Fruit fly (Drosophila melanogaster) whole organism, prepupa: ENCODE data around the gene slp2.
A peak's percentile ranks its signal among the peaks of the same experiment; 100 is the strongest.

Experiments
- Blimp-1 ChIP-seq: fragments of 200-800 bp; sonication (Bioruptor generic); optimal IDR thresholded peaks from 3 replicates; lab custom pipeline; 2017; ENCODE audit warnings: missing biosample characterization, missing genetic modification characterization, mild to moderate bottlenecking, moderate library complexity, missing genetic modification reagents
- CG10669 ChIP-seq: fragments of 200-800 bp; sonication (Bioruptor generic); optimal IDR thresholded peaks from 3 replicates; lab custom pipeline; 2018; ENCODE audit warnings: missing biosample characterization, mild to moderate bottlenecking, missing genetic modification characterization, moderate library complexity
- CG11294 ChIP-seq: fragments of 200-800 bp; sonication (Bioruptor generic); IDR thresholded peaks from 2 replicates; pipeline ENCODE4 v1.3.6; 2022; ENCODE audit warnings: missing biosample characterization, missing genetic modification characterization
- CG11762 ChIP-seq: fragments of 200-800 bp; sonication (Bioruptor generic); optimal IDR thresholded peaks from 3 replicates; lab custom pipeline; 2016; ENCODE audit warnings: missing biosample characterization, missing genetic modification characterization; ENCODE audit not compliant: insufficient read depth
- CG11902 ChIP-seq: fragments of 200-800 bp; sonication (Bioruptor generic); optimal IDR thresholded peaks from 3 replicates; lab custom pipeline; 2016; ENCODE audit warnings: missing biosample characterization, missing genetic modification characterization
- CG15336 ChIP-seq: fragments of 200-800 bp; sonication (Bioruptor generic); IDR thresholded peaks from 2 replicates; pipeline ENCODE4 v1.3.6; 2022; ENCODE audit warnings: missing biosample characterization, missing genetic modification characterization
- CG1621 ChIP-seq: fragments of 200-800 bp; sonication (Bioruptor generic); optimal IDR thresholded peaks from 3 replicates; lab custom pipeline; 2018; ENCODE audit warnings: missing biosample characterization, mild to moderate bottlenecking, missing genetic modification characterization
- CG16779 ChIP-seq: fragments of 200-800 bp; sonication (Bioruptor generic); optimal IDR thresholded peaks from 3 replicates; lab custom pipeline; 2017; ENCODE audit warnings: missing biosample characterization, mild to moderate bottlenecking, missing genetic modification characterization
- CG31627 ChIP-seq: fragments of 200-800 bp; sonication (Bioruptor generic); optimal IDR thresholded peaks from 3 replicates; lab custom pipeline; 2016; ENCODE audit warnings: missing biosample characterization, missing genetic modification characterization
- CG32006 ChIP-seq: fragments of 200-800 bp; sonication (Bioruptor generic); optimal IDR thresholded peaks from 3 replicates; lab custom pipeline; 2017; ENCODE audit warnings: missing biosample characterization, mild to moderate bottlenecking, missing genetic modification characterization
- CG34406 ChIP-seq: fragments of 200-800 bp; sonication (Bioruptor generic); optimal IDR thresholded peaks from 3 replicates; lab custom pipeline; 2016; ENCODE audit warnings: missing biosample characterization, missing genetic modification characterization
- CG6163 ChIP-seq: fragments of 200-800 bp; sonication (Bioruptor generic); IDR thresholded peaks from 3 replicates; pipeline ENCODE4 v1.3.6; 2022; ENCODE audit warnings: missing biosample characterization, missing genetic modification characterization
- CG6792 ChIP-seq: fragments of 200-800 bp; sonication (Bioruptor generic); optimal IDR thresholded peaks from 3 replicates; lab custom pipeline; 2016; ENCODE audit warnings: missing biosample characterization, missing genetic modification characterization
- CG6808 ChIP-seq: fragments of 200-800 bp; sonication (Bioruptor generic); optimal IDR thresholded peaks from 3 replicates; lab custom pipeline; 2017; ENCODE audit warnings: missing biosample characterization, missing genetic modification characterization, mild to moderate bottlenecking, moderate library complexity, missing genetic modification reagents
- CG6854 ChIP-seq: fragments of 200-800 bp; sonication (Bioruptor generic); optimal IDR thresholded peaks from 2 replicates; lab custom pipeline; 2017; ENCODE audit warnings: missing biosample characterization, mild to moderate bottlenecking, missing genetic modification characterization
- CG7368 ChIP-seq: fragments of 200-800 bp; sonication (Bioruptor generic); optimal IDR thresholded peaks from 3 replicates; lab custom pipeline; 2016; ENCODE audit warnings: missing biosample characterization, missing genetic modification characterization
- CG8319 ChIP-seq: fragments of 200-800 bp; sonication (Bioruptor generic); optimal IDR thresholded peaks from 3 replicates; lab custom pipeline; 2016; ENCODE audit warnings: missing biosample characterization, missing genetic modification characterization
- CG8632 ChIP-seq: fragments of 200-800 bp; sonication (Bioruptor generic); optimal IDR thresholded peaks from 3 replicates; lab custom pipeline; 2016; ENCODE audit warnings: missing biosample characterization, missing genetic modification characterization
- CG9139 ChIP-seq: fragments of 200-800 bp; sonication (Bioruptor generic); optimal IDR thresholded peaks from 3 replicates; lab custom pipeline; 2017; ENCODE audit warnings: missing biosample characterization, mild to moderate bottlenecking, missing genetic modification characterization
- Eip78C ChIP-seq: fragments of 200-800 bp; sonication (Bioruptor generic); peaks from one replicate; lab custom pipeline; 2016; ENCODE audit warnings: missing biosample characterization, missing genetic modification characterization
- Eip93F ChIP-seq: fragments of 200-800 bp; sonication (Bioruptor generic); optimal IDR thresholded peaks from 2 replicates; lab custom pipeline; 2016; ENCODE audit warnings: missing biosample characterization, mild to moderate bottlenecking, missing genetic modification characterization
- Gug ChIP-seq: fragments of 200-800 bp; sonication (Bioruptor generic); IDR thresholded peaks from 2 replicates; pipeline ENCODE4 v1.3.6; 2022; ENCODE audit warnings: missing biosample characterization, missing genetic modification characterization
- Hr38 ChIP-seq: sonication (Bioruptor generic); optimal IDR thresholded peaks from 2 replicates; lab custom pipeline; 2016; ENCODE audit warnings: missing biosample characterization, missing genetic modification characterization
- Hr4 ChIP-seq: fragments of 200-800 bp; sonication (Bioruptor generic); optimal IDR thresholded peaks from 3 replicates; lab custom pipeline; 2016; ENCODE audit warnings: missing biosample characterization, missing genetic modification characterization
- Lpt ChIP-seq: fragments of 200-800 bp; sonication (Bioruptor generic); optimal IDR thresholded peaks from 3 replicates; lab custom pipeline; 2016; ENCODE audit warnings: missing biosample characterization, missing genetic modification characterization
- Met ChIP-seq: fragments of 200-800 bp; sonication (Bioruptor generic); optimal IDR thresholded peaks from 3 replicates; lab custom pipeline; 2016; ENCODE audit warnings: missing biosample characterization, missing genetic modification characterization
- OdsH ChIP-seq: fragments of 200-800 bp; sonication (Bioruptor generic); optimal IDR thresholded peaks from 3 replicates; lab custom pipeline; 2016; ENCODE audit warnings: missing biosample characterization, missing genetic modification characterization
- Smox ChIP-seq: fragments of 200-800 bp; sonication (Bioruptor generic); optimal IDR thresholded peaks from 3 replicates; lab custom pipeline; 2016; ENCODE audit warnings: missing biosample characterization, missing genetic modification characterization
- Sox14 ChIP-seq: fragments of 200-800 bp; sonication (Bioruptor generic); optimal IDR thresholded peaks from 3 replicates; lab custom pipeline; 2016; ENCODE audit warnings: missing biosample characterization, missing genetic modification characterization
- Sox15 ChIP-seq: fragments of 200-800 bp; sonication (Bioruptor generic); optimal IDR thresholded peaks from 3 replicates; lab custom pipeline; 2016; ENCODE audit warnings: missing biosample characterization, missing genetic modification characterization
- acj6 ChIP-seq: fragments of 200-800 bp; sonication (Bioruptor generic); optimal IDR thresholded peaks from 3 replicates; lab custom pipeline; 2016; ENCODE audit warnings: missing biosample characterization, missing genetic modification characterization
- cyc ChIP-seq: fragments of 200-800 bp; sonication (Bioruptor generic); optimal IDR thresholded peaks from 3 replicates; lab custom pipeline; 2016; ENCODE audit warnings: missing biosample characterization, missing genetic modification characterization
- dac ChIP-seq: fragments of 200-800 bp; sonication (Bioruptor generic); optimal IDR thresholded peaks from 2 replicates; lab custom pipeline; 2017; ENCODE audit warnings: missing biosample characterization, mild to moderate bottlenecking, missing genetic modification characterization
- dsx ChIP-seq: fragments of 200-800 bp; optimal IDR thresholded peaks from 3 replicates; lab custom pipeline; 2019; ENCODE audit warnings: missing biosample characterization, mild to moderate bottlenecking, missing genetic modification characterization, moderate library complexity; ENCODE audit not compliant: poor library complexity, severe bottlenecking
- eg ChIP-seq: fragments of 200-800 bp; sonication (Bioruptor generic); IDR thresholded peaks from 3 replicates; pipeline ENCODE4 v1.3.6; 2022; ENCODE audit warnings: missing biosample characterization, missing genetic modification characterization
- esn ChIP-seq: fragments of 200-800 bp; sonication (Bioruptor generic); optimal IDR thresholded peaks from 2 replicates; lab custom pipeline; 2016; ENCODE audit warnings: missing biosample characterization, mild to moderate bottlenecking, missing genetic modification characterization, moderate library complexity
- fd59A ChIP-seq: fragments of 200-800 bp; sonication (Bioruptor generic); optimal IDR thresholded peaks from 2 replicates; lab custom pipeline; 2017; ENCODE audit warnings: missing biosample characterization, mild to moderate bottlenecking, missing genetic modification characterization, missing genetic modification reagents
- fd85E ChIP-seq: fragments of 200-800 bp; sonication (Bioruptor generic); optimal IDR thresholded peaks from 3 replicates; lab custom pipeline; 2016; ENCODE audit warnings: missing biosample characterization, missing genetic modification characterization
- fkh ChIP-seq: fragments of 200-800 bp; sonication (Bioruptor generic); optimal IDR thresholded peaks from 3 replicates; lab custom pipeline; 2017; ENCODE audit warnings: missing biosample characterization, mild to moderate bottlenecking, missing genetic modification characterization, moderate library complexity
- net ChIP-seq: fragments of 200-800 bp; sonication (Bioruptor generic); optimal IDR thresholded peaks from 3 replicates; lab custom pipeline; 2016; ENCODE audit warnings: missing biosample characterization, missing genetic modification characterization
- pdm3 ChIP-seq: fragments of 200-800 bp; sonication (Bioruptor generic); optimal IDR thresholded peaks from 3 replicates; lab custom pipeline; 2016; ENCODE audit warnings: missing biosample characterization, missing genetic modification characterization
- salr ChIP-seq, 2 experiments: fragments of 200-800 bp; sonication (Bioruptor generic); optimal IDR thresholded peaks; 3 replicates each; lab custom pipeline; 2016 to 2018; ENCODE audit warnings: missing biosample characterization in 2 of 2, missing genetic modification characterization in 2 of 2, mild to moderate bottlenecking in 1 of 2
- spab ChIP-seq: fragments of 200-800 bp; sonication (Bioruptor generic); optimal IDR thresholded peaks from 2 replicates; lab custom pipeline; 2017; ENCODE audit warnings: missing biosample characterization, mild to moderate bottlenecking, missing genetic modification characterization, missing genetic modification reagents
- ss ChIP-seq, 2 experiments: fragments of 200-800 bp; sonication (Bioruptor generic); optimal IDR thresholded peaks; 2 replicates in 1 of 2; 3 replicates in 1 of 2; lab custom pipeline; 2017 to 2018; ENCODE audit warnings: mild to moderate bottlenecking in 2 of 2, missing biosample characterization in 2 of 2, missing genetic modification characterization in 2 of 2, moderate library complexity in 1 of 2
- topi ChIP-seq: fragments of 200-800 bp; sonication (Bioruptor generic); optimal IDR thresholded peaks from 3 replicates; lab custom pipeline; 2016; ENCODE audit warnings: missing biosample characterization, missing genetic modification characterization
- vri ChIP-seq: fragments of 200-800 bp; sonication (Bioruptor generic); optimal IDR thresholded peaks from 3 replicates; lab custom pipeline; 2016; ENCODE audit warnings: missing biosample characterization, mild to moderate bottlenecking, missing genetic modification characterization

Gene slp2

DNA sequence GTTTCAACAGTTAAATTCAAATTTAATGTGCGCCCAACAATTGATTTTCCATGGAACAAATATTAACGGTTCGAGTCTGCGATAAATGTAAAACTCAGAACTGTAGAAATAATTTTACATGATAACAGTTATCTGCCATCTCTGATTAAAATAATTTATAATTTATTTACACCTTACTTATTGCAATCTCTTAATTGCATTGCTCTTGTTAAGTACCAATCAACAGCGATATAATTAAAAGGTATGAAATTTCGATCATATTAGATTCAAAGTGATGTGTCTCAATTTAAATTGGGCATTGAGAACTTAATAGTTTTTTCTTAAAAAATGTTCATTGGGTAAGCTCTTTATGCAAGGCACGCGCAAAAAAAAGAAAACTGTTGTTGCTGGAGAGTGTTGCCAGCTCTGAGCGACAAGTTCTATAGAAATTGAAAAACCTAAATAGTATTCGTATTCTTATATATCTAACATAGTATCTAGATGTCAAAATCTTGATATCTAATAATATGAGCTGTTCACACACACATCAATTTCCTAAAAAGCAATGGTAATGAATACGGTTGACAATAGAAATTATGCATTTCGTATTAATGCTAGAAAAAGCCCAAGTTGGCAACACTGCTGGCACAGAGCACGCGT is 33.7 kb upstream of the slp2 start (continued):
- peak; percentile 79 for TF ChIP-seq CG32006
- no peak for TF ChIP-seq fkh (GFP tag; lab: Kevin White, UChicago)
- no peak for TF ChIP-seq Hr38 (GFP tag; lab: Kevin White, UChicago)
- TF ChIP-seq eg (GFP tag; lab: Robert Waterston, UW): peak; percentile 90
- peak; percentile 26 for TF ChIP-seq Smox (GFP tag; lab: Kevin White, UChicago)
- TF ChIP-seq Met (GFP tag; lab: Kevin White, UChicago): no peak
- peak; percentile 39 for TF ChIP-seq Sox15
- peak; percentile 76 for TF ChIP-seq acj6 (GFP tag; lab: Kevin White, UChicago)
- TF ChIP-seq Hr4 (GFP tag; lab: Kevin White, UChicago): peak; percentile 22
- TF ChIP-seq CG6854 (GFP tag; lab: Kevin White, UChicago): no peak
- TF ChIP-seq CG8319 (GFP tag; lab: Kevin White, UChicago): peak; percentile 34
- TF ChIP-seq OdsH: peak; percentile 32
- peak; percentile 55 for TF ChIP-seq CG6808
- TF ChIP-seq fd85E: peak; percentile 21
- TF ChIP-seq Gug (GFP tag; lab: Robert Waterston, UW): peak; percentile 56
- TF ChIP-seq vri: peak; percentile 13
- no peak for TF ChIP-seq CG9139 (GFP tag; lab: Kevin White, UChicago)
- no peak for TF ChIP-seq CG34406
- peak; percentile 89 for TF ChIP-seq Eip78C (GFP tag; lab: Kevin White, UChicago)
- peak; percentile 53 for TF ChIP-seq cyc (GFP tag; lab: Kevin White, UChicago)
- TF ChIP-seq CG11762 (GFP tag; lab: Kevin White, UChicago): no peak
- peak; percentile 16 for TF ChIP-seq Eip93F (GFP tag; lab: Kevin White, UChicago)
- peak; percentile 63 for TF ChIP-seq CG31627 (GFP tag; lab: Kevin White, UChicago)
- no peak for TF ChIP-seq spab
- peak in 1 of 2 experiments; percentile 5 for TF ChIP-seq ss (GFP tag; optimal IDR thresholded peaks at IDR 0.05; lab: Kevin White, UChicago)
- peak; percentile 42 for TF ChIP-seq fd59A (GFP tag; lab: Kevin White, UChicago)
- peak; percentile 53 for TF ChIP-seq dsx
- TF ChIP-seq CG6163 (GFP tag; lab: Robert Waterston, UW): peak; percentile 90
- TF ChIP-seq CG16779: no peak
- no peak for TF ChIP-seq CG11902 (GFP tag; lab: Kevin White, UChicago)
- peak; percentile 65 for TF ChIP-seq dac (GFP tag; lab: Kevin White, UChicago)
- TF ChIP-seq Sox14 (GFP tag; lab: Kevin White, UChicago): peak; percentile 31

DNA sequence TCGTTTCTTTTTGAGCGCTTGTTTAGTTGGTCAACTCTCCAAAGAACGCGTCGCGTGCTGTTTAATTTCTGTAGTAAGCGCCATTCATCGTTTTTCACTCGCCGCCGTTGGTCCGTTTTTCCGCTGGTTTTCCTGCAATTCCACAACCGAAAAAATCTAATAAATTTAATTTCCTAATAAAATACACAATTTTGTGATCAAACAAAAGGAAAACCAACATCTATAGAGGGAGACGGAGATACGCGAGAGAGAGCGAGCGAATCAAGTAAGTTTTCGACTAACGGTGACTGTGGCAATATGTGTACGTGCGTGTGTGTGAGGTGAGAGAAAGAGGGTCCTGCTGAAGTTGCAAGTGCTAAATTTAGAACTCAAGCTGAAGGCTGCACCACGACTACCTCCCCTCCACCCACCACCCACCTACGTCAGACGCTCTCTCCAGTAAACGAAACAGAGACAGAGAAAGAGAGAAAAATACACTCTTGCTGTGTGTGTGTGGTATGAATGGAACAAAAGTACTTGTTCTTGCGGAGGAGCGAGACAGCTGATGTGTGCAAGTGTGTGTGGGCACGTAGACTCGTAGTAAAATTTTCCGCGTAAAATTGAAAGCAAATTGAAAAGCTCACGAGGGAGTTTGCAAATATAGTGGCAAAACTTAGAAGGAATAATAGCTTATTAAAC is 33.0 kb upstream of the slp2 start, which contains the start of gene Reph:
Gene Reph (plus strand): TSS at position 80 of the 678 bp plus-strand sequence.
- TF ChIP-seq Sox15 (no peak), CG11294 (no peak), salr (GFP tag; optimal IDR thresholded peaks at IDR 0.05; lab: Kevin White, UChicago) (peak in 1 of 2 experiments; percentile 39), CG7368 (no peak), esn (GFP tag; lab: Kevin White, UChicago) (peak; percentile 33), Smox (GFP tag; lab: Kevin White, UChicago) (no peak), CG15336 (peak; percentile 18; the same call in 1 of the 2 replicates), CG6792 (peak; percentile 40), dsx (peak; percentile 15), Sox14 (GFP tag; lab: Kevin White, UChicago) (peak; percentile 77), eg (GFP tag; lab: Robert Waterston, UW) (0 out of 3 replicates have a peak, but pooled peaks have one; percentile 28), CG34406 (peak; percentile 35), ss (GFP tag; optimal IDR thresholded peaks at IDR 0.05; lab: Kevin White, UChicago) (peak in 1 of 2 experiments; percentile 5), fkh (GFP tag; lab: Kevin White, UChicago) (peak; percentile 87), Eip78C (GFP tag; lab: Kevin White, UChicago) (peak; percentile 33), CG6854 (GFP tag; lab: Kevin White, UChicago) (peak; percentile 58), CG9139 (GFP tag; lab: Kevin White, UChicago) (peak; percentile 18), CG8632 (no peak), CG10669 (GFP tag; lab: Kevin White, UChicago) (peak; percentile 15), CG16779 (peak; percentile 61), topi (peak; percentile 10), Lpt (peak; percentile 11), CG6163 (GFP tag; lab: Robert Waterston, UW) (peak; percentile 22; the same call in 1 of the 3 replicates), CG6808 (no peak), CG32006 (no peak), CG11902 (GFP tag; lab: Kevin White, UChicago) (no peak), pdm3 (GFP tag; lab: Kevin White, UChicago) (no peak), CG1621 (tag; lab: Kevin White, UChicago) (peak; percentile 24), net (peak; percentile 38), Blimp-1 (GFP tag; lab: Kevin White, UChicago) (peak; percentile 31)
